Worm (Caenorhabditis elegans): ENCODE measurements around the gene pll-1.
A peak's percentile ranks its signal among the peaks of the same experiment; 100 is the strongest.

pll-1 gene

DNA sequence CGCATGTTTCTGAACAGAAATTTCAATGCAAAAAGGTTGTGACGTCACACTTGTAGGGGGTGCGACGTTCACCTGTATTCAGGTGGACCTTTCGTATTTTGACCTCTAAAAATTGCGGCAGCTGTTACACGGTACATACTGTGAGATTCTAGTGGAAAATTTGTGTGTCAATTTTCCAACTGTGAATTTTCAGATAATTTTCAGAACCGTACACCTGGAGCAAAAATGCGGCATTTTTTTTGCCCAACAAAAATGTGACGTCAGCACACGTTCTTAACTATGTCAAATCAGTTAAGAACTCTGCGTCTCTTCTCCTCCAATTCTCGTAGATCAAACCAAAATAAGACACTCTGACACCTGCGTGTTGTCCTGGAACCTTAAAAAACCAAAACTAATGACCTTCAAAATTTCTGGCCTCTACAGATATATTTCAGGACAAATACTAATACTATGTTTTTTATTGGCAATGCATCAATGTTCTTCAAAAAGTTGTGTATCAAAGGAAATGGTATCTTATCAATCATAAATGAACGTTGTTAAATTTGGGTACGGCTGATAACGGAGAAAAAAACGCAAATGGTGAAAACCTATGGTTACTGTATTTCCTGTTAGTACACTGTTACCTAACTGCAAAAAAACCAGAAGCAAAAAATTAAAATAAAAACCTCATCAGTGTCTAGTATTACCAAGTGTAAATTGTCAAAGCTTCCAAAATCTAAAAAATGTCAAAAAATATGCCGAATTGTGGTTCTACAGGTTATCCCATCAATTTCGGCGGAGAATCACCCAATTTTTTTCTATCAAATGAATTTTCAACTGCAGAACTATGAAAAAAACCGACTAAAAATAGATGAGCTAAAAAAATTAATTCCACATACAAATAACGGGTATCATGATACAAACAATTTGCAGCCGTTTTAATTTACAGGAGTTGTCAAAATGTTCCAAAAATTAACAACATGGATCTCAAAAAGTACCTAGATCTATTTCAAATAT, 8.5 kb upstream of the pll-1 start:
- TF ChIP-seq unc-39 (tag; optimal IDR thresholded peaks at IDR 0.05) (no peak), mml-1 (tag; optimal IDR thresholded peaks at IDR 0.05) (no peak), sea-2 (GFP tag; optimal IDR thresholded peaks at IDR 0.05) (no peak), ztf-4 (tag; optimal IDR thresholded peaks at IDR 0.05) (no peak), elt-3 (tag; optimal IDR thresholded peaks at IDR 0.05) (no peak), nhr-23 (tag; optimal IDR thresholded peaks at IDR 0.05) (no peak), daf-12 (tag; optimal IDR thresholded peaks at IDR 0.05) (no peak), ztf-11 (tag; optimal IDR thresholded peaks at IDR 0.05) (no peak), ceh-9 (tag; optimal IDR thresholded peaks at IDR 0.05) (no peak), pha-4 (tag; optimal IDR thresholded peaks at IDR 0.05) (no peak), hmg-11 (tag; optimal IDR thresholded peaks at IDR 0.05) (no peak), zag-1 (tag; optimal IDR thresholded peaks at IDR 0.05) (no peak), ceh-82 (tag; optimal IDR thresholded peaks at IDR 0.05) (no peak), nhr-67 (tag; optimal IDR thresholded peaks at IDR 0.05) (no peak), nhr-12 (tag; optimal IDR thresholded peaks at IDR 0.05) (no peak), fkh-2 (tag; optimal IDR thresholded peaks at IDR 0.05) (no peak), pqm-1 (tag; optimal IDR thresholded peaks at IDR 0.05) (peak; percentile 15), nhr-76 (tag; optimal IDR thresholded peaks at IDR 0.05) (no peak), ama-1 (optimal IDR thresholded peaks at IDR 0.05) (peak; percentile 57), nhr-43 (tag; optimal IDR thresholded peaks at IDR 0.05; ENCODE audit: poor library complexity, severe bottlenecking) (peak; percentile 13), aly-2 (tag; optimal IDR thresholded peaks at IDR 0.05) (peak; percentile 15), egl-27 (tag; optimal IDR thresholded peaks at IDR 0.05) (no peak), mdl-1 (tag; optimal IDR thresholded peaks at IDR 0.05) (no peak), elt-1 (tag; optimal IDR thresholded peaks at IDR 0.05) (no peak), nhr-25 (tag; optimal IDR thresholded peaks at IDR 0.05) (peak; percentile 13), elt-2 (tag; optimal IDR thresholded peaks at IDR 0.05) (peak; percentile 84), nfya-1 (tag; optimal IDR thresholded peaks at IDR 0.05; ENCODE audit: insufficient read depth) (no peak), egl-5 (tag; optimal IDR thresholded peaks at IDR 0.05) (no peak), R02D3.7 (tag; optimal IDR thresholded peaks at IDR 0.05) (no peak), lin-15B (tag; optimal IDR thresholded peaks at IDR 0.05) (no peak), nhr-77 (tag; optimal IDR thresholded peaks at IDR 0.05) (no peak)

- TF ChIP-seq R02D3.7 (tag; optimal IDR thresholded peaks at IDR 0.05), result no peak
- TF ChIP-seq fos-1 (tag; optimal IDR thresholded peaks at IDR 0.05), result no peak
- no peak for TF ChIP-seq nhr-77 (tag; optimal IDR thresholded peaks at IDR 0.05)
- TF ChIP-seq zag-1 (tag; optimal IDR thresholded peaks at IDR 0.05), result no peak
- TF ChIP-seq nhr-237 (tag; optimal IDR thresholded peaks at IDR 0.05), result no peak
- no peak for TF ChIP-seq sea-2 (GFP tag; optimal IDR thresholded peaks at IDR 0.05)
- no peak for TF ChIP-seq ceh-9 (tag; optimal IDR thresholded peaks at IDR 0.05)
- TF ChIP-seq elt-3 (tag; optimal IDR thresholded peaks at IDR 0.05), result no peak
- TF ChIP-seq egl-27 (tag; optimal IDR thresholded peaks at IDR 0.05), result no peak
- TF ChIP-seq nhr-23 (tag; optimal IDR thresholded peaks at IDR 0.05), result no peak
- TF ChIP-seq fkh-10 (GFP tag; optimal IDR thresholded peaks at IDR 0.05), result no peak
Observed at ce11 chrIII:358106-358505, 7.6 kb upstream of the pll-1 start.

DNA sequence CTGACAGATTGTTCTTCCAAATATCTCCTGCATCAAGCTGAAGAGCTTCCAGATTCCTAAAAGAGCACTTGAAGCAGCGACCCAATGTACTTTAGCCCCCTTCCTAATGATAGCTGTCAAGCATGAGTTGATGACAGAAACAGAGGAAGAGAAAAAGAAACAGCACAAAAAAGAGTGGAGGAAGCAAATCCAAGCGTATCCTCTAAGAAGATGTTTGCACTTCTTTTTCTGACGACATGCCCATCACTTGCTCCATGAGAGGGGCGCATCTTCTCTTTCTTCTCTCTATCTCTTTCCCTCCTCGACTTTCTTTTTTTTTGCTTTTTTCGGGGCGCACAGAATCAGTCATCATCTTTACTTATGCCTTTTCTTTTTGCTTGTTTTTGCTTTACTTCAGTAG, 5.4 kb upstream of the pll-1 start:
- TF ChIP-seq egl-27 (tag; optimal IDR thresholded peaks at IDR 0.05), result no peak
- no peak for TF ChIP-seq eor-1 (tag; optimal IDR thresholded peaks at IDR 0.05)
- peak; percentile 62 for TF ChIP-seq lin-39 (tag; optimal IDR thresholded peaks at IDR 0.05)
- TF ChIP-seq nfya-1 (tag; optimal IDR thresholded peaks at IDR 0.05; ENCODE audit: insufficient read depth), result peak; percentile 34

- TF ChIP-seq lsy-12 (tag; optimal IDR thresholded peaks at IDR 0.05) (no peak), fkh-2 (tag; optimal IDR thresholded peaks at IDR 0.05) (no peak), fkh-10 (GFP tag; optimal IDR thresholded peaks at IDR 0.05) (no peak), tbx-2 (tag; optimal IDR thresholded peaks at IDR 0.05) (no peak), egl-27 (tag; optimal IDR thresholded peaks at IDR 0.05) (no peak), fos-1 (tag; optimal IDR thresholded peaks at IDR 0.05) (no peak), skn-1 (tag; optimal IDR thresholded peaks at IDR 0.05) (no peak), ztf-4 (tag; optimal IDR thresholded peaks at IDR 0.05) (no peak), nhr-77 (tag; optimal IDR thresholded peaks at IDR 0.05) (no peak), unc-62 (GFP tag; optimal IDR thresholded peaks at IDR 0.05) (no peak)
Observed at ce11 chrIII:381198-381597, 15.4 kb downstream of the pll-1 start, which contains the start of gene gsto-3. Gene gsto-3 (minus strand): TSS chrIII:381298.
